Worm (Caenorhabditis elegans): ENCODE results near the gene F56C9.10.
A peak's percentile ranks its signal among the peaks of the same experiment; 100 is the strongest.

F56C9.10 gene

DNA sequence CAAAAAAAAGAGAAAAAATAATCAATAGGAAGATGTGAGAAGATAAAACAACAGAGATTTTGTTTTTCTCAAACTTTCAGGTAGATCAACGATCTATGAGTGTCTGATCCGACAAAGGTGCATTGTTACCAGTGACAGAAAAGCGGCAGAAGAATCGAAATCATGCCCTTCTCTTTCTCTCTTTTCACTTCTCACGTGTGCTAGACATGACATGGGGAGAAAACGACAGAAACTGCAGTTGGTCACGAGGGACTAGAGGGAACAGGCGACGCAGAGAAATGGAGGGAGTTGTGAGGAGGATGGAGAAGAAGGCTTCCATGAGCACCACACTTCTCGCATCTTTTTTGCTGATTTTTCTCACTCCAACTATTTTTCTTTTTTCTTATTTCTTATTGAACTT lies at the start of gene F56C9.10:
TSS of gene F56C9.10 (minus strand) at position 97 of the 400 bp plus-strand sequence.
- peak; percentile 40 for TF ChIP-seq hmg-4 (GFP tag; optimal IDR thresholded peaks at IDR 0.05)
- TF ChIP-seq tra-4 (tag; optimal IDR thresholded peaks at IDR 0.05), result no peak
- peak; percentile 25 for TF ChIP-seq F13C5.2 (tag; optimal IDR thresholded peaks at IDR 0.05)

DNA sequence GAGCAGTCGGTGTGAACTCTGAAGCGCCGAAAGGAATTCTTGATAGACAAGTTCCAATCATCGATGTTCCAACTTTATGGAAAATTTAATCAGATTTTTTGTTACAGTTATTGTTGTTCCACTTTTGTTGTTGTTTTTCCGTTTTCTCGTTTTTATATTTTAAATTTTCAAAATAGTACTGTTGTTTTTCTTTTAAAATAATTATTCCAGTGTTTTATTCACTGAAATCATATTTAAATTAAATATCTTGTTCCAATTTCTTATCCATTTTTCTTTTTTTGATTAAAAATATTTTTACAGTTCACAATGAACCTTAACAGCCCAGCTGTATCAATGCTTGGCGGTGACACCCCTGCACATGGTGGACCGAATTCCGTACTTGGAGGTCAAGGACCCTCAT lies 48.6 kb upstream of the F56C9.10 start, which contains the start of gene tbp-1:
TSS of gene tbp-1 (plus strand) at position 301 of the 400 bp plus-strand sequence.
- TF ChIP-seq ama-1 (optimal IDR thresholded peaks at IDR 0.05) (no peak), hnd-1 (tag; optimal IDR thresholded peaks at IDR 0.05) (no peak)

DNA sequence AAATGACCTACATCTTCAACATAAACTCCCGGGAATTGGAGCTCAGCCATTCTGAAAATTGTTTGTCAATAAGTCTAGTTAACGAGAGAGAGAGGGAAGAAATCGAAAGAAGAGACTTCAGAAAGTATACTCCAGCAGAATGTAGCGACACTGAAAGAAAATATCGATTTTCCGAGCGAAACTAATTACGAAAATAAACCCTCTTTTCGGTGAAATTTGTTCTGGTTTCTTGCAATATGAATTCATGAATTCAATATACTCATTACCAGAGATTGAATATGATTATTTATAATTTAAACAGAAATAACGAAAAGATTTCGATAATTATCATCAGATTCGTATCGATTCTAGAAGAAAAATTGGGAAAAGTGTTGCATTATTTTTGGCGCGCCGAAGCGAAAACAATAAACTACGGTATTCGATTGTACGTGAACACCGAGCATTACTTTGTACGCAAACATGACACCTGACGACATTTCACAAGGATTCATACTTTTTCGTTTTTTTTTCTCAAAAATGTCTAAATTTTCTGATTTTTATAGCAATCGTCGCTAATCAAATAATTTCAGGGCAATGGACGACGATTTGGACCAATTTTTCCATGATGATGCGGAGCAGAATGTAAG lies 46.5 kb upstream of the F56C9.10 start, which contains the start of the genes hmg-4 and T20B12.3:
TSS of gene hmg-4 (minus strand) at position 51 of the 626 bp plus-strand sequence.
TSS of gene T20B12.3 (plus strand) at position 570 of the 626 bp plus-strand sequence.
- no peak for TF ChIP-seq hmbx-1 (tag; optimal IDR thresholded peaks at IDR 0.05)
- peak; percentile 18 for TF ChIP-seq F13C5.2 (tag; optimal IDR thresholded peaks at IDR 0.05)
- no peak for TF ChIP-seq ets-7 (tag; optimal IDR thresholded peaks at IDR 0.05)

DNA sequence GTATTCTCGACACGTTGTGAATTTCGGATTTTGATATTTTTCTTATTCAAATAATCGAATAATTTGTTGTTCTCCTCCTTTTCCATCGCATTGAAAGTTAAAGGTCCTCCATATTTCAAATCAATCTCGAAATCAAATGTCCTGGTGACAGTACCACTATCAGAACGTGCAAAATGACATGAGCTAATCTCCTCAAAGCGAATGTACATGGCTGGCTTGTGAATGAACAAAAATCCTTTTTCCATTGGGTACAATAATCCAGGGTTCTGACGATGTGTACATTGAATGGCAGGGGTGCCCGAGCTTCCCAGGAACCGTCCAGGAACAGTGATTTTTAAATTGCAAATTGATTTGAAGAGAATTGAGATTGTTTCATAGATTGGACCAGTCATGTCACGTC lies 45.0 kb upstream of the F56C9.10 start:
- TF ChIP-seq tra-4 (tag; optimal IDR thresholded peaks at IDR 0.05), result no peak

DNA sequence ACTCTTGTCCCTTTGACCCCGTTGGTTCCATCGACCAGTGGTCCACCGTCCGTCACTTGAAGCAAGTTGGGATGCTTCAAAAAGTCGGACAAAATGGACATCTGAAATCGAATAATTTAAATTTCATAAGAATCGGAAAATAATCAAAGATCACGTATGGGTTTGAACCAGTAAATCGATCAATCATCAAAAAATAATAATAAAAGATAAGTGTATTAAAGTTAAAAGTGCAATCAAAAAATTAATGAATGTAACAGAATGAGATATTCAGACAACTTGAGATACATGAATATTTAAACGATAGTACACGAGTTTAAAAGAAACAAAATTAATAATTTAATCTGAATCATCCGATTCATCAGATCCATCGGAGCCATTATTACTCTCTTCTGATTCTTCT lies 43.8 kb upstream of the F56C9.10 start, which contains the start of gene T20B12.7:
TSS of gene T20B12.7 (minus strand) at position 101 of the 400 bp plus-strand sequence.
- TF ChIP-seq tbx-37 (GFP tag; conservative IDR thresholded peaks at IDR 0.05) (no peak), pes-1 (GFP tag; IDR thresholded peaks at IDR 0.05) (no peak), flt-1 (GFP tag; IDR thresholded peaks at IDR 0.05) (no peak), hnd-1 (tag; optimal IDR thresholded peaks at IDR 0.05) (no peak), ceh-13 (GFP tag; optimal IDR thresholded peaks at IDR 0.05) (no peak), scrt-1 (GFP tag; IDR thresholded peaks at IDR 0.05) (no peak), B0310.2 (tag; optimal IDR thresholded peaks at IDR 0.05) (no peak), aly-1 (tag; optimal IDR thresholded peaks at IDR 0.05) (no peak), tbx-11 (GFP tag; IDR thresholded peaks at IDR 0.05) (no peak), tra-4 (tag; optimal IDR thresholded peaks at IDR 0.05) (no peak), F13C5.2 (tag; optimal IDR thresholded peaks at IDR 0.05) (no peak), ceh-36 (tag; optimal IDR thresholded peaks at IDR 0.05) (no peak), ama-1 (optimal IDR thresholded peaks at IDR 0.05) (no peak)

DNA sequence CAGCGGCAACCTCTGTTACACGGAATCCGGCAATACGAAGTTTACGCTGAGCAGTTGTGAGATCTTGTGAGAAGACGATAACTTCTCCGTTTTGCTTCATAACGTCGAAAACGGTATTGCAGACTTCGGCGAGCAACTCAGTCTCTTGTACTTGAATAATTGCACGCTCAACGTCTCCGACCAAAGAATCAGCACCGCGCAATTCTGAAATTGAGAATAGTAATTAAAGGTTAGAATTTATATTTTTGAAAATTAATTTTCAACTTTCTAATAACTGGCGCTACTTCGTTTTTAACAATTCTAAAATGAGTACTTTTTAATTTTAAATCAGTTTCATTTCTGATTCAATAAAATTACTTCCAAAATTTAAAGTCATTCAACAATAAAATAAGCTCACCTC lies 43.4 kb upstream of the F56C9.10 start:
- peak; percentile 15 for TF ChIP-seq hmg-4 (GFP tag; optimal IDR thresholded peaks at IDR 0.05)
- TF ChIP-seq sea-1 (GFP tag; conservative IDR thresholded peaks at IDR 0.05), result no peak
- TF ChIP-seq tbx-11 (GFP tag; IDR thresholded peaks at IDR 0.05), result no peak

DNA sequence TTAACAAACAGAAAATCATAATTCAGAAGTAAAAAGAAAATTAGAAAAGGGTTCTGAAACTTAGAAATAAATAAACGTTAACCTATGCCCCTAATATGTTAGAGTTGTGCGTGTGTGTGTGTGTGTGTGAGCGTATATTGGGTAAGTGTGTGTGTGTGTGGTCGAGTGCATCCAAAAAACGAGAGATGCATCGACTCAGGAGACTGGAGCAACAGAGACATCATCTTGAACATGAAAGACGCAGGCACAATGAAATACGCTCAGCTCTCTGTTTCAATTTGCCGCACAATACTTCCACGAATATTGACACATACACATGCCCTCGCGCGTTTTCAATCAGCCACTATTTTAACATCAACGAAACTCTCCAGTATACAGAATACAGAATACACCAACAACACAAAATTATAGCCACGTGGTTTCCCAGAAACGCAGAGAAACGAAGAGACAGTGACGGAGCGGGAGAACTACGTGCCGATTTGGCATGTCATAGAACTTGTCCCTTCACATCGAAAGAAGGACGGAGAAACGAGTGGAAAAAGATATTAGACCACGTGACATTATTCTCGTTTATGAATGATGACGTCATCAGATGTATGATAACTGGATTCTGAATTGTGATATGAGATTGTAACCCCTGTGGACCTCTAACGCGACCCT lies 41.2 kb upstream of the F56C9.10 start:
- TF ChIP-seq tra-4 (tag; optimal IDR thresholded peaks at IDR 0.05) (no peak), hmg-4 (GFP tag; optimal IDR thresholded peaks at IDR 0.05) (peak; percentile 86)

DNA sequence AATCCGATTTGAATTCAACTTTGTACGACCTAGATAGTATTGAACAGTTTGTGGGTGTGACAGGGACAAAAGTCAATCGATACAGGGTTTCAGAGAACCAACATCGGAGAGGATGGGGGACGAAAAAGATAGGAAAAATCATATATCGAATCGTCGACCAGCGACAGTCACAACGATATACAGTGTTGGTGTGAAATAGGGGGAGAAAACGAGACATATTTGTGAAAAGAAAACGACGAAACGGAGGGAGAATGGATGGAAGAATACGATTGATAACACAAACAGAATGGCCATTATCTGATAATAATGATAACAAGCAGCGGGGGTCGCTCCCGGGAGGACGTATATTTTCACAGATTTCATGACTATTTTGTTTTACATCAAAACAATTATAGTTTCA lies 40.3 kb upstream of the F56C9.10 start:
- TF ChIP-seq aly-1 (tag; optimal IDR thresholded peaks at IDR 0.05) (no peak), scrt-1 (GFP tag; IDR thresholded peaks at IDR 0.05) (no peak), hmbx-1 (tag; optimal IDR thresholded peaks at IDR 0.05) (no peak), F13C5.2 (tag; optimal IDR thresholded peaks at IDR 0.05) (no peak), tbx-37 (GFP tag; conservative IDR thresholded peaks at IDR 0.05) (no peak), pes-1 (GFP tag; IDR thresholded peaks at IDR 0.05) (no peak), sea-1 (GFP tag; conservative IDR thresholded peaks at IDR 0.05) (no peak), hmg-4 (GFP tag; optimal IDR thresholded peaks at IDR 0.05) (no peak), flt-1 (GFP tag; IDR thresholded peaks at IDR 0.05) (no peak), ama-1 (optimal IDR thresholded peaks at IDR 0.05) (no peak), ceh-36 (tag; optimal IDR thresholded peaks at IDR 0.05) (no peak), B0310.2 (tag; optimal IDR thresholded peaks at IDR 0.05) (no peak), tbx-11 (GFP tag; IDR thresholded peaks at IDR 0.05) (no peak), ets-7 (tag; optimal IDR thresholded peaks at IDR 0.05) (no peak), tra-4 (tag; optimal IDR thresholded peaks at IDR 0.05) (no peak), ceh-13 (GFP tag; optimal IDR thresholded peaks at IDR 0.05) (no peak), hnd-1 (tag; optimal IDR thresholded peaks at IDR 0.05) (no peak)

DNA sequence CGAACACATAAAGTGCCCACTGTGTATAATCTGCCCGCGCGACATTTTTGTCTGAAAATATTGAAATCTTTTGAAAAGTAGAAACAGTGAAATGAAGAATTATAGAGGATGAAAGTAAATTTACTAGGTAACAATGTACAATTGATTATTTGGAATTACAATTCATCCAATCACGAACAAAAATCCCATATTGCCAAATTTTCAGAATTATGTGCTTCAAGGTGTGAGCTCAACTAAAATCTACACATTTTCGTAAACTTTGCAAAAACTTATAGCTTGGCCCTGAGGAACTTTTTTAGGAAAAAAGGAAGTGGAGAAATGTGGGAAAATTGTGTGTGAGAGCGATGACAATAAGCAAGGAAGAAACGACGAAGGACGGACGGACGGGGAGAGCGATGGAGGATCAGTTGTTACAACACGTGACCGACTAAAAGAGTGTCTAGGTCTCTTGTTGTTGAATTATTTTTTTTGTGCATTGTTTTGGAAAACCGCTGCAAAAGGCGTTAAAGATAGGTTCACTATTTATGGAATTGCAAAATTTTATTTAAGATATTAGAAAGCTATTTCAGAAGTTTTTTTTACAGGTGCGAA lies 39.7 kb upstream of the F56C9.10 start, which contains the start of gene mml-1:
TSS of gene mml-1 (minus strand) at position 51 of the 591 bp plus-strand sequence.
- TF ChIP-seq hmbx-1 (tag; optimal IDR thresholded peaks at IDR 0.05), result no peak
- TF ChIP-seq pes-1 (GFP tag; IDR thresholded peaks at IDR 0.05), result no peak
- no peak for TF ChIP-seq ceh-36 (tag; optimal IDR thresholded peaks at IDR 0.05)
- no peak for TF ChIP-seq scrt-1 (GFP tag; IDR thresholded peaks at IDR 0.05)
- TF ChIP-seq tbx-37 (GFP tag; conservative IDR thresholded peaks at IDR 0.05), result no peak
- TF ChIP-seq ets-7 (tag; optimal IDR thresholded peaks at IDR 0.05), result no peak
- no peak for TF ChIP-seq ceh-13 (GFP tag; optimal IDR thresholded peaks at IDR 0.05)
- no peak for TF ChIP-seq F13C5.2 (tag; optimal IDR thresholded peaks at IDR 0.05)
- no peak for TF ChIP-seq flt-1 (GFP tag; IDR thresholded peaks at IDR 0.05)
- no peak for TF ChIP-seq B0310.2 (tag; optimal IDR thresholded peaks at IDR 0.05)
- TF ChIP-seq hnd-1 (tag; optimal IDR thresholded peaks at IDR 0.05), result no peak
- no peak for TF ChIP-seq aly-1 (tag; optimal IDR thresholded peaks at IDR 0.05)
- no peak for TF ChIP-seq tbx-11 (GFP tag; IDR thresholded peaks at IDR 0.05)
- TF ChIP-seq tra-4 (tag; optimal IDR thresholded peaks at IDR 0.05), result no peak
- no peak for TF ChIP-seq ama-1 (optimal IDR thresholded peaks at IDR 0.05)

Data from whole organism, early embryonic.